Worm (Caenorhabditis elegans) whole organism, L4 larva: Measurements from ENCODE around the gene R07B7.6.

Experiments used
- F49E8.2 ChIP-seq: sonication (generic microtip); optimal IDR thresholded peaks from 2 replicates; lab custom pipeline; 2016; ENCODE audit warnings: missing compliant biosample characterization, mild to moderate bottlenecking, missing genetic modification characterization, borderline replicate concordance
- ceh-82 ChIP-seq: sonication (generic microtip); optimal IDR thresholded peaks from 2 replicates; lab custom pipeline; 2017; ENCODE audit warnings: missing biosample characterization, missing genetic modification characterization
- dve-1 ChIP-seq: sonication (generic microtip); optimal IDR thresholded peaks from 2 replicates; lab custom pipeline; 2017; ENCODE audit warnings: antibody characterized with exemption, mild to moderate bottlenecking, missing genetic modification characterization, missing compliant biosample characterization; ENCODE audit not compliant: insufficient read depth
- madf-9 ChIP-seq: fragments of 200-800 bp; sonication (Bioruptor generic); conservative IDR thresholded peaks from 2 replicates; pipeline ENCODE4 v1.3.6; 2022; ENCODE audit warnings: missing genetic modification reagents, missing genetic modification characterization, missing compliant biosample characterization
- skn-1 ChIP-seq: fragments of 150-350 bp; optimal IDR thresholded peaks from 2 replicates; lab custom pipeline; 2014; ENCODE audit warnings: missing biosample characterization, missing genetic modification characterization
- spr-1 ChIP-seq: sonication (generic microtip); optimal IDR thresholded peaks from 2 replicates; lab custom pipeline; 2016; ENCODE audit warnings: mild to moderate bottlenecking, missing genetic modification characterization, missing compliant biosample characterization
- ztf-11 ChIP-seq: fragments of 150-350 bp; optimal IDR thresholded peaks from 2 replicates; lab custom pipeline; 2014; ENCODE audit warnings: missing biosample characterization, missing genetic modification characterization

- TF ChIP-seq dve-1 (tag; lab: Kevin White, UChicago) (no peak), ztf-11 (tag; lab: Kevin White, UChicago) (no peak), spr-1 (tag; lab: Kevin White, UChicago) (no peak), skn-1 (tag; lab: Kevin White, UChicago) (no peak), F49E8.2 (tag; lab: Kevin White, UChicago) (no peak), ceh-82 (tag; lab: Kevin White, UChicago) (no peak), madf-9 (no peak)
These were observed 21.2 kb downstream of the R07B7.6 start, which contains the start of gene F10C2.7 for ce11 chrV:12053598-12053997.
